Fruit fly (Drosophila melanogaster) whole organism, adult: ENCODE measurements around the gene REPTOR-BP.
A peak's percentile ranks its signal among the peaks of the same experiment; 100 is the strongest.

Source experiments
- CG12768 ChIP-seq: fragments of 200-800 bp; sonication (Bioruptor generic); optimal IDR thresholded peaks from 2 replicates; lab custom pipeline; 2017; ENCODE audit warnings: missing biosample characterization, missing genetic modification characterization, mild to moderate bottlenecking, moderate library complexity, missing genetic modification reagents
- CG5204 ChIP-seq: fragments of 200-800 bp; sonication (Bioruptor generic); optimal IDR thresholded peaks from 2 replicates; lab custom pipeline; 2016; ENCODE audit warnings: missing biosample characterization, missing genetic modification characterization
- CG7045 ChIP-seq: fragments of 200-800 bp; sonication (Bioruptor generic); optimal IDR thresholded peaks from 2 replicates; lab custom pipeline; 2017; ENCODE audit warnings: missing biosample characterization, mild to moderate bottlenecking, missing genetic modification characterization
- CG7101 ChIP-seq: fragments of 200-800 bp; sonication (Bioruptor generic); optimal IDR thresholded peaks from 2 replicates; lab custom pipeline; 2018; ENCODE audit warnings: missing biosample characterization, mild to moderate bottlenecking, missing genetic modification characterization, moderate library complexity
- Crg-1 ChIP-seq: fragments of 200-800 bp; sonication (Bioruptor generic); optimal IDR thresholded peaks from 2 replicates; lab custom pipeline; 2016; ENCODE audit warnings: missing biosample characterization, missing genetic modification characterization
- Hr96 ChIP-seq: fragments of 200-800 bp; sonication (Bioruptor generic); optimal IDR thresholded peaks from 2 replicates; lab custom pipeline; 2016; ENCODE audit warnings: missing biosample characterization, missing genetic modification characterization
- cnc ChIP-seq, 2 experiments: fragments of >200 bp; optimal IDR thresholded peaks; 2 replicates each; lab custom pipeline; 2017
- kay ChIP-seq: fragments of 200-800 bp; sonication (Bioruptor generic); peaks from one replicate; lab custom pipeline; 2016; ENCODE audit warnings: missing biosample characterization, missing genetic modification characterization, borderline replicate concordance
- tj ChIP-seq: fragments of 200-800 bp; sonication (Bioruptor generic); optimal IDR thresholded peaks from 3 replicates; lab custom pipeline; 2017; ENCODE audit warnings: missing biosample characterization, mild to moderate bottlenecking, missing genetic modification characterization, moderate library complexity
- toe ChIP-seq: fragments of 200-800 bp; sonication (Bioruptor generic); optimal IDR thresholded peaks from 2 replicates; lab custom pipeline; 2016; ENCODE audit warnings: missing biosample characterization, missing genetic modification characterization

DNA sequence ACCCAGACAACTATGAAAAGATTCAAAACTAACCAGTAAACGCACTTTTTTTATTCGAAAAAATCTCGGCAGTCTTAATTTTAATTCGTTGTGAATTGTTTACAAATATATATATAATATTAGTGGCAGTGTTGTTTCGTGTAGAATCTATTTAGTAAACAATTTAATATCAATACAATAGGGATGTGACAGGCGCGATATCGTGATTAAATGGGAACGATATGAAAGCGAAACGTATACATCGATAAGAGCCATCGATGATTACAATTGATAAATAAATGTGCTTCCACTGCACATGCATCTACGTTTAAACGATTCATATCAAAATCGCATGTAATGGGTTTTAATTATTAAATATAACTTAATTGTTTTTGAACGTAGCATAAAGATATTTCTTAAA lies 13.4 kb downstream of the REPTOR-BP start:
- TF ChIP-seq CG12768 (GFP tag; lab: Kevin White, UChicago), result no peak
- no peak for TF ChIP-seq tj
- no peak for TF ChIP-seq cnc (optimal IDR thresholded peaks at IDR 0.05; lab: Kevin White, UChicago)
- peak; percentile 71 for TF ChIP-seq kay
- TF ChIP-seq CG7101 (tag; lab: Kevin White, UChicago), result peak; percentile 3
- TF ChIP-seq CG5204 (GFP tag; lab: Kevin White, UChicago), result no peak
- no peak for TF ChIP-seq toe (GFP tag; lab: Kevin White, UChicago)
- TF ChIP-seq CG7045, result no peak
- TF ChIP-seq Hr96 (GFP tag; lab: Kevin White, UChicago), result no peak
- TF ChIP-seq Crg-1 (GFP tag; lab: Kevin White, UChicago), result no peak
